Worm (Caenorhabditis elegans) whole organism, L3 larva: ENCODE results near the gene F23H12.10.

Experiments used
- R02D3.7 ChIP-seq: fragments of 150-350 bp; optimal IDR thresholded peaks from 2 replicates; lab custom pipeline; 2014; ENCODE audit warnings: missing biosample characterization, missing genetic modification characterization
- aly-2 ChIP-seq: fragments of 150-350 bp; optimal IDR thresholded peaks from 2 replicates; lab custom pipeline; 2014; ENCODE audit warnings: missing biosample characterization, missing genetic modification characterization
- ama-1 ChIP-seq: fragments of 150-350 bp; optimal IDR thresholded peaks from 2 replicates; lab custom pipeline; 2018
- ceh-16 ChIP-seq: sonication (generic microtip); optimal IDR thresholded peaks from 2 replicates; lab custom pipeline; 2017; ENCODE audit warnings: missing biosample characterization, missing genetic modification characterization
- ceh-28 ChIP-seq: fragments of 150-350 bp; optimal IDR thresholded peaks from 2 replicates; lab custom pipeline; 2014; ENCODE audit warnings: missing biosample characterization, missing genetic modification reagents, missing genetic modification characterization
- ceh-82 ChIP-seq: fragments of 150-350 bp; optimal IDR thresholded peaks from 2 replicates; lab custom pipeline; 2014; ENCODE audit warnings: missing biosample characterization, missing genetic modification characterization
- ceh-9 ChIP-seq: sonication (generic microtip); optimal IDR thresholded peaks from 2 replicates; lab custom pipeline; 2018; ENCODE audit warnings: missing biosample characterization, missing genetic modification characterization
- daf-12 ChIP-seq: fragments of 150-350 bp; optimal IDR thresholded peaks from 2 replicates; lab custom pipeline; 2014; ENCODE audit warnings: missing biosample characterization, missing genetic modification reagents, missing genetic modification characterization
- egl-5 ChIP-seq: fragments of 150-350 bp; optimal IDR thresholded peaks from 2 replicates; lab custom pipeline; 2017; ENCODE audit warnings: missing biosample characterization, missing genetic modification reagents, missing genetic modification characterization, inconsistent platforms
- elt-1 ChIP-seq: fragments of 150-350 bp; optimal IDR thresholded peaks from 2 replicates; lab custom pipeline; 2014; ENCODE audit warnings: missing biosample characterization, missing genetic modification characterization
- elt-2 ChIP-seq: sonication (generic microtip); optimal IDR thresholded peaks from 2 replicates; lab custom pipeline; 2016; ENCODE audit warnings: missing genetic modification reagents, mild to moderate bottlenecking, missing genetic modification characterization, missing compliant biosample characterization
- elt-3 ChIP-seq, 3 experiments: fragments of 150-350 bp in 1 of 3; sonication (generic microtip) in 2 of 3; optimal IDR thresholded peaks; 2 replicates in 2 of 3; 4 replicates in 1 of 3; lab custom pipeline; 2014 to 2017; ENCODE audit warnings: missing biosample characterization in 3 of 3, missing genetic modification characterization in 3 of 3
- fkh-10 ChIP-seq: sonication (generic microtip); optimal IDR thresholded peaks from 2 replicates; lab custom pipeline; 2017; ENCODE audit warnings: missing biosample characterization, missing genetic modification reagents, missing genetic modification characterization
- fkh-2 ChIP-seq: fragments of 150-350 bp; optimal IDR thresholded peaks from 2 replicates; lab custom pipeline; 2014; ENCODE audit warnings: missing biosample characterization, missing genetic modification reagents, missing genetic modification characterization
- jun-1 ChIP-seq: fragments of 150-350 bp; optimal IDR thresholded peaks from 2 replicates; lab custom pipeline; 2014; ENCODE audit warnings: missing biosample characterization, missing genetic modification reagents, missing genetic modification characterization
- lsy-12 ChIP-seq: sonication (generic microtip); optimal IDR thresholded peaks from 2 replicates; lab custom pipeline; 2016; ENCODE audit warnings: mild to moderate bottlenecking, missing genetic modification characterization, missing compliant biosample characterization
- mdl-1 ChIP-seq: fragments of 150-350 bp; optimal IDR thresholded peaks from 2 replicates; lab custom pipeline; 2014; ENCODE audit warnings: missing biosample characterization, missing genetic modification characterization
- mml-1 ChIP-seq: fragments of 150-350 bp; sonication (generic microtip); optimal IDR thresholded peaks from 3 replicates; lab custom pipeline; 2014; ENCODE audit warnings: missing biosample characterization, missing genetic modification characterization
- nhr-11 ChIP-seq: fragments of 150-350 bp; optimal IDR thresholded peaks from 2 replicates; lab custom pipeline; 2014; ENCODE audit warnings: missing biosample characterization, missing genetic modification characterization
- nhr-23 ChIP-seq: fragments of 150-350 bp; optimal IDR thresholded peaks from 2 replicates; lab custom pipeline; 2014; ENCODE audit warnings: missing biosample characterization, missing genetic modification reagents, missing genetic modification characterization
- nhr-237 ChIP-seq: fragments of 150-350 bp; optimal IDR thresholded peaks from 2 replicates; lab custom pipeline; 2014; ENCODE audit warnings: missing biosample characterization, missing genetic modification characterization
- nhr-25 ChIP-seq: sonication (generic microtip); optimal IDR thresholded peaks from 2 replicates; lab custom pipeline; 2017; ENCODE audit warnings: missing biosample characterization, missing genetic modification characterization
- nhr-28 ChIP-seq: fragments of 150-350 bp; optimal IDR thresholded peaks from 2 replicates; lab custom pipeline; 2014; ENCODE audit warnings: missing biosample characterization, missing genetic modification characterization
- nhr-43 ChIP-seq: sonication (generic microtip); optimal IDR thresholded peaks from 2 replicates; lab custom pipeline; 2016; ENCODE audit warnings: mild to moderate bottlenecking, missing genetic modification characterization, missing compliant biosample characterization; ENCODE audit not compliant: poor library complexity, severe bottlenecking
- nhr-77 ChIP-seq: fragments of 150-350 bp; optimal IDR thresholded peaks from 2 replicates; lab custom pipeline; 2014; ENCODE audit warnings: missing biosample characterization, missing genetic modification characterization
- pha-4 ChIP-seq: fragments of 150-350 bp; optimal IDR thresholded peaks from 2 replicates; lab custom pipeline; 2014; ENCODE audit warnings: missing biosample characterization, missing genetic modification reagents, missing genetic modification characterization
- pqm-1 ChIP-seq: fragments of 150-350 bp; optimal IDR thresholded peaks from 2 replicates; lab custom pipeline; 2017; ENCODE audit warnings: missing biosample characterization, missing genetic modification characterization, inconsistent platforms
- sea-2 ChIP-seq: fragments of 150-350 bp; sonication (generic microtip); optimal IDR thresholded peaks from 4 replicates; lab custom pipeline; 2014; ENCODE audit warnings: missing biosample characterization, missing genetic modification reagents, missing genetic modification characterization
- skn-1 ChIP-seq: fragments of 150-350 bp; optimal IDR thresholded peaks from 2 replicates; lab custom pipeline; 2014; ENCODE audit warnings: missing biosample characterization, missing genetic modification characterization
- tbx-2 ChIP-seq: sonication (generic microtip); optimal IDR thresholded peaks from 2 replicates; lab custom pipeline; 2016; ENCODE audit warnings: mild to moderate bottlenecking, missing genetic modification characterization, missing compliant biosample characterization
- zag-1 ChIP-seq: fragments of 150-350 bp; optimal IDR thresholded peaks from 2 replicates; lab custom pipeline; 2014; ENCODE audit warnings: missing biosample characterization, missing genetic modification characterization

Gene F23H12.10

DNA sequence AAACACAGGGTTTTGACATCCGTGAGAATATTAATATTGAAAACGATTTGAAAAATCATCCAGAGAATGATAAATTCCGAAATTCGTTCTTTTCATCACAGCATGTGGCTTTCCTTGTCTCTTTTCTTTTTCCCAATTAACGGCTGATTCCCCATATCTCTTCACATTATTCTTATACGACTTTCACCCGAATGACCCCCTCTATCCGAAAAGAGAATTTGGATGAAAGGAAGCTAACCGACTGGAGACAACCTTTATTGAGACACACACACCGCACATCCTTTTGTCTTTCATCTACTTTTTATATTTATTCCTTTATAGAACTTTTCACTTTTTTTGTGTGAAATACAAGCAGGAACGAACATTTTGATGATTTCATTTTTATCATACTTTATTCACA is 16.4 kb downstream of the F23H12.10 start:
- TF ChIP-seq aly-2 (tag; lab: Kevin White, UChicago): no peak
- no peak for TF ChIP-seq R02D3.7 (tag; lab: Kevin White, UChicago)
- TF ChIP-seq mdl-1 (tag; lab: Kevin White, UChicago): no peak
- no peak for TF ChIP-seq skn-1 (tag; lab: Kevin White, UChicago)
- TF ChIP-seq ceh-28 (tag; lab: Kevin White, UChicago): no peak
- TF ChIP-seq nhr-11 (tag; lab: Kevin White, UChicago): no peak
- TF ChIP-seq ceh-9: no peak
- no peak for TF ChIP-seq elt-2 (tag; lab: Kevin White, UChicago)
- no peak for TF ChIP-seq ceh-16 (tag; lab: Kevin White, UChicago)
- no peak for TF ChIP-seq nhr-77 (tag; lab: Kevin White, UChicago)
- no peak for TF ChIP-seq nhr-237
- no peak for TF ChIP-seq fkh-2 (tag; lab: Kevin White, UChicago)
- TF ChIP-seq pha-4: no peak
- TF ChIP-seq egl-5 (tag; lab: Kevin White, UChicago): no peak

DNA sequence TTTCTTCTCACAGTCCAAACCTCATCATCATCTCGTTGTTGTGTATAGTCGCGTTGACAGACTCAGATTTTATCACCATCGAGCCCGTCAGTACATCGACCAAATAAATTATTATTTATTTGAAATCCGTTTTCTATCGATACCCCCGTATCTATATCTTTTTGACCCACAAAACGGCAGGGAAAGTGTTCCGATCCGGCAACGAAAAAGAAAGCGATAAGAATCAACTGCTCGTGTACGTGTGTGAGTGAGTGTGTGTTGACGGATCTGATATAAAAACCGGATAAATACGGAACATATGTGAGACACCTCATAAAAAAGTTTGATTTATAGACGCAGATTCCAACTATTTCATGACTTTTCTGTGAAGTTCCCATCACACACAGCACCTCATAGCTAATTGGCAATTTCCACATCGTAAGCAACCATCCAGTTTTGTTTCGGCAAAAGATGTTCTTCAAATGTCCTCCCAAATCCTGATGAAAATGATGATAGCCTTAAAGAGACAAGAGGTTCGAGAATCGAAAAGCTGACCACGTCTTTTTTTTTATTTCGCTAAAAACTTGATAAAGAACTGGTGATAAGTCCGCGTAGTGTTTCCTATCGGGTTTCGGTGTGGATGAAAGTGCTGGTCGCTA is 19.8 kb downstream of the F23H12.10 start:
- TF ChIP-seq R02D3.7 (tag; lab: Kevin White, UChicago) (no peak), elt-2 (tag; lab: Kevin White, UChicago) (no peak), ceh-82 (tag; lab: Kevin White, UChicago) (no peak), nhr-77 (tag; lab: Kevin White, UChicago) (no peak), nhr-28 (tag; lab: Kevin White, UChicago) (peak; percentile 1), nhr-25 (tag; lab: Kevin White, UChicago) (peak; percentile 43), nhr-43 (tag; lab: Kevin White, UChicago) (peak; percentile 91), aly-2 (tag; lab: Kevin White, UChicago) (peak; percentile 62), daf-12 (tag; lab: Kevin White, UChicago) (no peak), pqm-1 (tag; lab: Kevin White, UChicago) (no peak), elt-1 (tag; lab: Kevin White, UChicago) (peak; percentile 44), tbx-2 (tag; lab: Kevin White, UChicago) (peak; percentile 11), lsy-12 (tag; lab: Kevin White, UChicago) (peak; percentile 34), zag-1 (no peak), elt-3 (tag; optimal IDR thresholded peaks at IDR 0.05; lab: Kevin White, UChicago) (peak in 1 of 3 experiments; percentile 35), nhr-23 (tag; lab: Kevin White, UChicago) (peak; percentile 45), ama-1 (lab: Kevin White, UChicago) (peak; percentile 76)
- TF ChIP-seq, all 47 proteins: peak for 10

DNA sequence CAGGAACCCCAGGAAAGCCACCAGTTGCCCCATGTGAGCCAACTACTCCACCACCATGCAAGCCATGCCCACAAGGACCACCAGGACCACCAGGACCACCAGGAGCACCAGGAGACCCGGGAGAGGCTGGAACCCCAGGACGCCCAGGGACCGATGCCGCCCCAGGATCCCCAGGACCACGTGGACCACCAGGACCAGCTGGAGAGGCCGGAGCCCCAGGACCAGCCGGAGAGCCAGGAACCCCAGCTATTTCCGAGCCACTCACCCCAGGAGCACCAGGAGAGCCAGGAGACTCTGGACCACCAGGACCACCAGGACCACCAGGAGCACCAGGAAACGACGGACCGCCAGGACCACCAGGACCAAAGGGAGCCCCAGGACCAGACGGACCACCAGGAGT is 20.6 kb downstream of the F23H12.10 start:
- TF ChIP-seq nhr-43 (tag; lab: Kevin White, UChicago): peak; percentile 25
- no peak for TF ChIP-seq fkh-10 (GFP tag; lab: Kevin White, UChicago)

DNA sequence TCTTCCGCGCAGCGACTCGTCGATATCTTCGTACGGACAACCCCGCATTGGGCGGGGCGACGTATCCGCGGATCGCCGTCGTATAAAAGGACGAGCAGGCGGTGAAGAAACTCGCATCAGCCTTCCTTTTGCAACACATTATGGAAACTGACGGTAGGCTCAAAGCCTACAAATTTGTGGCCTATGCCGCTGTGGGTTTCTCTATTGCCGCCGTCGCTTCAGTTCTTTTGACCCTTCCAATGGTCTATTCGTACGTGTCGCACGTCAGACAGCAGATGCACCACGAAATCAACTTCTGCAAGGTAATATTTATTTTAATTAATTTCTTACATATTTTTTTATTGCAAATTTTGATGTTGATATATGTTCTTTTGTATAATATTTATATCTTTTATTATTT is 21.2 kb downstream of the F23H12.10 start:
- peak; percentile 51 for TF ChIP-seq ama-1 (lab: Kevin White, UChicago)
- TF ChIP-seq fkh-10 (GFP tag; lab: Kevin White, UChicago): no peak
- TF ChIP-seq mml-1 (tag; lab: Kevin White, UChicago): no peak
- no peak for TF ChIP-seq pqm-1 (tag; lab: Kevin White, UChicago)

DNA sequence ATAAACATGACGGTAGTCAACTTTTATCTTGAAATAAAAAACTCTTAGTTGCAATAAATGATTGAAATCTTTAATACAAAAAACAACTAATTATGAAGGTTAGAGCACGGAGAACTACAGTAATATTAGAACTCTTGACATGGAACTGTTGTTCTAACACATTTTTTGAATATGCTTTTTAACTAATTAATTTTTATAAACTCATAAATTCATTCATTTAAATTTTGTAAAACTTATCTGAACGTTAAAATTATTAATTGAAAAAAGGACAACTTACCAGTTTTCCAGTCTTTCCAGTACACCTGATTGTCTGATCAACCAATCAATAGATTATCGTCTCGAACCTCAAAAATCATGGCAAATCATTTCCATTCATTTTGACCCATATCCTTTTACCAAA is 21.6 kb downstream of the F23H12.10 start, which contains the start of gene sqt-3:
sqt-3 (plus strand) TSS at position 301 of the 400 bp plus-strand sequence.
- no peak for TF ChIP-seq daf-12 (tag; lab: Kevin White, UChicago)

DNA sequence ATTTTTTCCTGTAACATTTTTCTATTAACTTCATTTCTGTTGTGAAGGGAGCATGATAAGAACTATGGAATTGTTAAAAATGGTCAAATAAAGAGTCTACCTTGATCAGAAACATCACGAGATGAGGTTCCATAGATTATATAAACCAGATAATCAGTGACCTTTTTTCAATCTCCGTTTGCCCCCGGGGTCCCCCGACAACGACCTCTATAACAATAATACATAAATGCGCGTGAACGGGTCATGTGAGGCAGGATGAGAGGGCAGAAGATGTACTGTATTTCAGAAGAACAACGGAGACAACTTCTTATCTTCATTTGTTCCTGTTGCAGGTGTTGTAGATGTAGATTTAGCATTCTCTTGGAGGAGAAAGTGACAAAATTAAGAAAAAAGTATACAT is 22.2 kb downstream of the F23H12.10 start:
- TF ChIP-seq aly-2 (tag; lab: Kevin White, UChicago) (no peak), mdl-1 (tag; lab: Kevin White, UChicago) (no peak), nhr-25 (tag; lab: Kevin White, UChicago) (peak; percentile 27), jun-1 (no peak), elt-1 (tag; lab: Kevin White, UChicago) (peak; percentile 78), sea-2 (GFP tag; lab: Kevin White, UChicago) (no peak), nhr-43 (tag; lab: Kevin White, UChicago) (no peak)
